Worm (Caenorhabditis elegans) whole organism, L3 larva: ENCODE measurements around the gene isy-1.

Experiments used
- aly-2 ChIP-seq: fragments of 150-350 bp; optimal IDR thresholded peaks from 2 replicates; lab custom pipeline; 2014; ENCODE audit warnings: missing biosample characterization, missing genetic modification characterization
- egl-27 ChIP-seq: sonication (generic microtip); optimal IDR thresholded peaks from 4 replicates; lab custom pipeline; 2017; ENCODE audit warnings: missing biosample characterization, missing genetic modification reagents, missing genetic modification characterization
- nhr-237 ChIP-seq: fragments of 150-350 bp; optimal IDR thresholded peaks from 2 replicates; lab custom pipeline; 2014; ENCODE audit warnings: missing biosample characterization, missing genetic modification characterization
- nhr-43 ChIP-seq: sonication (generic microtip); optimal IDR thresholded peaks from 2 replicates; lab custom pipeline; 2016; ENCODE audit warnings: mild to moderate bottlenecking, missing genetic modification characterization, missing compliant biosample characterization; ENCODE audit not compliant: poor library complexity, severe bottlenecking
- ztf-4 ChIP-seq: fragments of 150-350 bp; optimal IDR thresholded peaks from 2 replicates; lab custom pipeline; 2014; ENCODE audit warnings: missing biosample characterization, missing genetic modification characterization

ce11 chrV:11040473-11040872 is 40.0 kb upstream of the isy-1 start, which contains the start of gene C45B11.8:
- TF ChIP-seq egl-27 (tag; lab: Kevin White, UChicago): no peak
- no peak for TF ChIP-seq nhr-43 (tag; lab: Kevin White, UChicago)
- TF ChIP-seq ztf-4 (tag; lab: Kevin White, UChicago): no peak
- no peak for TF ChIP-seq aly-2 (tag; lab: Kevin White, UChicago)
- no peak for TF ChIP-seq nhr-237
